Worm (Caenorhabditis elegans) whole organism, L1 larva: ENCODE results near the gene cyp-33A1.

Experiments used
- C04F5.9 ChIP-seq: sonication (generic microtip); optimal IDR thresholded peaks from 2 replicates; lab custom pipeline; 2016; ENCODE audit warnings: missing genetic modification characterization, missing compliant biosample characterization
- C16A3.4 ChIP-seq: fragments of 150-350 bp; optimal IDR thresholded peaks from 2 replicates; lab custom pipeline; 2014; ENCODE audit warnings: missing biosample characterization, missing genetic modification characterization
- C34B4.2 ChIP-seq: sonication (generic microtip); optimal IDR thresholded peaks from 2 replicates; lab custom pipeline; 2017; ENCODE audit warnings: mild to moderate bottlenecking, missing genetic modification characterization, missing compliant biosample characterization
- Y116A8C.19 ChIP-seq: sonication (generic microtip); optimal IDR thresholded peaks from 2 replicates; lab custom pipeline; 2016; ENCODE audit warnings: missing compliant biosample characterization, missing genetic modification characterization, borderline replicate concordance
- alr-1 ChIP-seq: fragments of 200-800 bp; sonication (Bioruptor generic); optimal IDR thresholded peaks from 2 replicates; lab custom pipeline; 2018; ENCODE audit warnings: borderline replicate concordance, mild to moderate bottlenecking, missing genetic modification characterization, missing compliant biosample characterization
- aly-2 ChIP-seq: fragments of 150-350 bp; optimal IDR thresholded peaks from 2 replicates; lab custom pipeline; 2014; ENCODE audit warnings: missing biosample characterization, missing genetic modification characterization
- ama-1 ChIP-seq: fragments of 150-350 bp; optimal IDR thresholded peaks from 2 replicates; lab custom pipeline; 2014
- ceh-63 ChIP-seq: fragments of 200-800 bp; sonication (Bioruptor generic); optimal IDR thresholded peaks from 2 replicates; lab custom pipeline; 2018; ENCODE audit warnings: mild to moderate bottlenecking, missing genetic modification characterization, missing compliant biosample characterization
- ceh-8 ChIP-seq: fragments of 200-800 bp; sonication (Bioruptor generic); optimal IDR thresholded peaks from 2 replicates; lab custom pipeline; 2018; ENCODE audit warnings: mild to moderate bottlenecking, missing genetic modification characterization, moderate library complexity, missing compliant biosample characterization
- ceh-82 ChIP-seq, 3 experiments: fragments of 150-350 bp in 1 of 3; sonication (generic microtip) in 2 of 3; optimal IDR thresholded peaks; 2 replicates each; lab custom pipeline; 2014 to 2017; ENCODE audit warnings: missing biosample characterization in 3 of 3, missing genetic modification characterization in 3 of 3
- ceh-88 ChIP-seq: fragments of 200-800 bp; sonication (Bioruptor generic); IDR thresholded peaks from 2 replicates; pipeline ENCODE4 v1.3.6; 2022; ENCODE audit warnings: missing genetic modification characterization, missing compliant biosample characterization
- efl-1 ChIP-seq, 4 experiments: fragments of 150-350 bp; optimal IDR thresholded peaks in 3 of 4; peaks in 1 of 4; 1 replicate in 1 of 4; 2 replicates in 3 of 4; lab custom pipeline; 2014; ENCODE audit warnings: missing biosample characterization in 2 of 4, missing genetic modification characterization in 2 of 4, missing genetic modification reagents in 2 of 4
- efl-3 ChIP-seq: fragments of 200-800 bp; sonication (Bioruptor generic); optimal IDR thresholded peaks from 2 replicates; lab custom pipeline; 2018; ENCODE audit warnings: mild to moderate bottlenecking, missing genetic modification characterization, missing compliant biosample characterization
- egl-13 ChIP-seq: sonication (generic microtip); optimal IDR thresholded peaks from 2 replicates; lab custom pipeline; 2016; ENCODE audit warnings: missing genotype, missing genetic modification reagents, missing genetic modification characterization, missing compliant biosample characterization
- egl-27 ChIP-seq, 2 experiments: fragments of 150-350 bp in 1 of 2; sonication (generic microtip); optimal IDR thresholded peaks; 3 replicates each; lab custom pipeline; 2017 to 2018; ENCODE audit warnings: missing biosample characterization in 2 of 2, missing genetic modification characterization in 2 of 2, missing genetic modification reagents in 2 of 2
- elt-3 ChIP-seq, 6 experiments: fragments of 150-350 bp in 1 of 6; sonication (generic microtip); optimal IDR thresholded peaks; 2 replicates each; lab custom pipeline; 2017 to 2018; ENCODE audit warnings: missing biosample characterization in 6 of 6, missing genetic modification characterization in 6 of 6, inconsistent platforms in 1 of 6
- ets-5 ChIP-seq: fragments of 200-800 bp; sonication (Bioruptor generic); IDR thresholded peaks from 2 replicates; pipeline ENCODE4 v1.3.6; 2022; ENCODE audit warnings: missing genetic modification characterization, missing compliant biosample characterization
- fkh-4 ChIP-seq: sonication (generic microtip); optimal IDR thresholded peaks from 2 replicates; lab custom pipeline; 2016; ENCODE audit warnings: missing compliant biosample characterization, missing genetic modification characterization, borderline replicate concordance
- hlh-4 ChIP-seq: sonication (generic microtip); optimal IDR thresholded peaks from 2 replicates; lab custom pipeline; 2016; ENCODE audit warnings: mild to moderate bottlenecking, missing genetic modification characterization, missing compliant biosample characterization
- hpl-2 ChIP-seq: fragments of 150-350 bp; optimal IDR thresholded peaks from 2 replicates; lab custom pipeline; 2014; ENCODE audit warnings: missing biosample characterization, missing genetic modification reagents, missing genetic modification characterization
- irx-1 ChIP-seq: sonication (generic microtip); optimal IDR thresholded peaks from 2 replicates; lab custom pipeline; 2016; ENCODE audit warnings: missing genetic modification characterization, missing compliant biosample characterization
- isw-1 ChIP-seq: fragments of 200-800 bp; sonication (Bioruptor generic); IDR thresholded peaks from 2 replicates; pipeline ENCODE4 v1.3.6; 2022; ENCODE audit warnings: missing genetic modification characterization, missing compliant biosample characterization
- lin-14 ChIP-seq: fragments of 200-800 bp; sonication (Bioruptor generic); optimal IDR thresholded peaks from 2 replicates; lab custom pipeline; 2018; ENCODE audit warnings: mild to moderate bottlenecking, missing genetic modification characterization, moderate library complexity, missing compliant biosample characterization
- lin-15B ChIP-seq: fragments of 150-350 bp; sonication (generic microtip); optimal IDR thresholded peaks from 3 replicates; lab custom pipeline; 2014; ENCODE audit warnings: missing biosample characterization, missing genetic modification characterization
- lin-35 ChIP-seq, 2 experiments: fragments of 150-350 bp; optimal IDR thresholded peaks; 2 replicates each; lab custom pipeline; 2014; ENCODE audit warnings: missing biosample characterization in 2 of 2, missing genetic modification characterization in 2 of 2, missing genetic modification reagents in 2 of 2
- lin-39 ChIP-seq: fragments of 150-350 bp; optimal IDR thresholded peaks from 2 replicates; lab custom pipeline; 2014; ENCODE audit warnings: missing biosample characterization, missing genetic modification reagents, missing genetic modification characterization
- lir-3 ChIP-seq: sonication (generic microtip); optimal IDR thresholded peaks from 2 replicates; lab custom pipeline; 2016; ENCODE audit warnings: mild to moderate bottlenecking, missing genetic modification characterization, moderate library complexity, missing compliant biosample characterization; ENCODE audit not compliant: poor library complexity
- lsy-2 ChIP-seq, 2 experiments: fragments of 150-350 bp; optimal IDR thresholded peaks; 2 replicates each; lab custom pipeline; 2014; ENCODE audit warnings: missing biosample characterization in 2 of 2, missing genetic modification characterization in 2 of 2
- mab-9 ChIP-seq: fragments of 200-800 bp; sonication (Bioruptor generic); IDR thresholded peaks from 2 replicates; pipeline ENCODE4 v1.3.6; 2022; ENCODE audit warnings: missing genetic modification reagents, missing genetic modification characterization, missing compliant biosample characterization
- mdl-1 ChIP-seq, 2 experiments: fragments of 150-350 bp; optimal IDR thresholded peaks; 2 replicates each; lab custom pipeline; 2014 to 2017; ENCODE audit warnings: missing biosample characterization in 2 of 2, missing genetic modification characterization in 2 of 2, inconsistent platforms in 1 of 2
- nhr-11 ChIP-seq: fragments of 150-350 bp; optimal IDR thresholded peaks from 2 replicates; lab custom pipeline; 2014; ENCODE audit warnings: missing biosample characterization, missing genetic modification characterization
- nhr-12 ChIP-seq: sonication (generic microtip); optimal IDR thresholded peaks from 2 replicates; lab custom pipeline; 2017; ENCODE audit warnings: missing biosample characterization, missing genetic modification characterization
- nhr-19 ChIP-seq: fragments of 200-800 bp; sonication (Bioruptor generic); conservative IDR thresholded peaks from 2 replicates; pipeline ENCODE4 v1.3.6; 2022; ENCODE audit warnings: missing genetic modification characterization, missing compliant biosample characterization
- nhr-20 ChIP-seq: sonication (generic microtip); optimal IDR thresholded peaks from 2 replicates; lab custom pipeline; 2016; ENCODE audit warnings: mild to moderate bottlenecking, missing genetic modification characterization, missing compliant biosample characterization
- nhr-47 ChIP-seq: sonication (generic microtip); optimal IDR thresholded peaks from 2 replicates; lab custom pipeline; 2016; ENCODE audit warnings: mild to moderate bottlenecking, missing genetic modification characterization, moderate library complexity, missing compliant biosample characterization
- nhr-77 ChIP-seq: fragments of 150-350 bp; optimal IDR thresholded peaks from 2 replicates; lab custom pipeline; 2014; ENCODE audit warnings: missing biosample characterization, missing genetic modification characterization
- nhr-84 ChIP-seq: sonication (generic microtip); optimal IDR thresholded peaks from 2 replicates; lab custom pipeline; 2017; ENCODE audit warnings: missing biosample characterization, missing genetic modification characterization
- nhr-85 ChIP-seq: sonication (generic microtip); peaks from one replicate; lab custom pipeline; 2016; ENCODE audit warnings: missing genetic modification characterization, inconsistent platforms, missing compliant biosample characterization
- pag-3 ChIP-seq: sonication (generic microtip); optimal IDR thresholded peaks from 2 replicates; lab custom pipeline; 2017; ENCODE audit warnings: missing genetic modification characterization, mild to moderate bottlenecking, missing compliant biosample characterization, antibody characterized with exemption, borderline replicate concordance; ENCODE audit not compliant: insufficient read depth
- pax-3 ChIP-seq: fragments of 200-800 bp; sonication (Bioruptor generic); optimal IDR thresholded peaks from 2 replicates; lab custom pipeline; 2018; ENCODE audit warnings: mild to moderate bottlenecking, missing genetic modification characterization, moderate library complexity, missing compliant biosample characterization
- skn-1 ChIP-seq: fragments of 150-350 bp; optimal IDR thresholded peaks from 2 replicates; lab custom pipeline; 2014; ENCODE audit warnings: missing biosample characterization, missing genetic modification characterization
- snpc-4 ChIP-seq: fragments of 150-350 bp; optimal IDR thresholded peaks from 2 replicates; lab custom pipeline; 2014; ENCODE audit warnings: missing biosample characterization, missing genetic modification characterization
- snu-23 ChIP-seq: sonication (generic microtip); optimal IDR thresholded peaks from 2 replicates; lab custom pipeline; 2016; ENCODE audit warnings: missing genetic modification characterization, missing compliant biosample characterization
- sox-4 ChIP-seq: sonication (generic microtip); optimal IDR thresholded peaks from 2 replicates; lab custom pipeline; 2016; ENCODE audit warnings: missing genetic modification characterization, missing compliant biosample characterization
- sptf-1 ChIP-seq: fragments of 150-350 bp; optimal IDR thresholded peaks from 2 replicates; lab custom pipeline; 2014; ENCODE audit warnings: missing biosample characterization, missing genetic modification characterization
- sup-37 ChIP-seq: fragments of 200-800 bp; sonication (Bioruptor generic); optimal IDR thresholded peaks from 2 replicates; lab custom pipeline; 2018; ENCODE audit warnings: mild to moderate bottlenecking, missing genetic modification characterization, missing compliant biosample characterization
- tbx-2 ChIP-seq: sonication (generic microtip); optimal IDR thresholded peaks from 2 replicates; lab custom pipeline; 2016; ENCODE audit warnings: missing genetic modification characterization, missing compliant biosample characterization
- tlp-1 ChIP-seq: fragments of 150-350 bp; optimal IDR thresholded peaks from 2 replicates; lab custom pipeline; 2014; ENCODE audit warnings: missing biosample characterization, missing genetic modification characterization
- unc-98 ChIP-seq: fragments of 200-800 bp; sonication (Bioruptor generic); IDR thresholded peaks from 2 replicates; pipeline ENCODE4 v1.3.6; 2022; ENCODE audit warnings: missing genetic modification characterization, missing compliant biosample characterization
- zag-1 ChIP-seq: fragments of 150-350 bp; optimal IDR thresholded peaks from 2 replicates; lab custom pipeline; 2014; ENCODE audit warnings: missing biosample characterization, missing genetic modification characterization
- zip-4 ChIP-seq: fragments of 200-800 bp; sonication (Bioruptor generic); optimal IDR thresholded peaks from 2 replicates; lab custom pipeline; 2018; ENCODE audit warnings: mild to moderate bottlenecking, missing genetic modification characterization, moderate library complexity, missing compliant biosample characterization

cyp-33A1 gene

DNA sequence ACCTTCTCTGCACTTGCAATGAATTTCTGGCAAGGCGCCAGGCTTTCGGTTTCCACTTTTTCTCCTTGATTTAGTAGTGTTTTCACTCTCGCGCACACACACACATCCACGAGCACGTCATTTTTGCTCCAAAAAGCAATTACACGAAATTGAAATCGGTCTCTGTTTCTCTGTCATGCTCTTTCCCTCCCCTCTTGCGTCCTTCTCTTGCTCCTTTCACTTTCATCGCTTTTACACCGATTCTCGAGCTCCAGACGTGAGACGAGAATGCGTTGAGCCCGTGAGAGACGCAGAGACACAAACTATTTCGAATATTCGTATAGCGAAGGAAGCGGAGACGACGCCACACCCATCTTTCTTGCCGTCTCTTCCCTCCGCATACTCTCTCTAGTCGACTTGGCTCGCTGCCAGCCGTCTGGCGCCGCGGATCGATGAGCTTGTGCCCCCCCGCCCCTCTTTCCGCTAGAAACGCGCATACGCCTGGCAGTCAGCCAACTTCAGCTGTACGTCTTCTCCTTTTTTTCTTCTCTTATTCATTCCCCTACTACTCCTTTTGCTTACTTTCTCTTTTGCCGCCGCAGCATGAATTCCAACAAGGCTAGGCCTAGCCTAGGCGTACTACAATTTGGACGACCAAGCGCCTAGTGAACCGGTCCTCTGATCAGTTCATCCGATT is 46.9 kb upstream of the cyp-33A1 start:
- peak; percentile 96 for TF ChIP-seq egl-13
- peak; percentile 29 to 81 (median 41) for TF ChIP-seq ceh-82 (tag; optimal IDR thresholded peaks at IDR 0.05; lab: Kevin White, UChicago)
- no peak for TF ChIP-seq aly-2 (tag; lab: Kevin White, UChicago)
- TF ChIP-seq nhr-85: no peak
- no peak for TF ChIP-seq C34B4.2 (tag; lab: Kevin White, UChicago)
- TF ChIP-seq mdl-1 (tag; optimal IDR thresholded peaks at IDR 0.05; lab: Kevin White, UChicago): no peak
- no peak for TF ChIP-seq alr-1 (tag; lab: Kevin White, UChicago)
- TF ChIP-seq lin-39: peak; percentile 24
- TF ChIP-seq nhr-12: no peak
- peak; percentile 94 for TF ChIP-seq nhr-47 (tag; lab: Kevin White, UChicago)
- no peak for TF ChIP-seq pag-3 (tag; lab: Kevin White, UChicago)
- TF ChIP-seq elt-3 (tag; optimal IDR thresholded peaks at IDR 0.05; lab: Kevin White, UChicago): peak in 1 of 6 experiments; percentile 41
- TF ChIP-seq irx-1 (tag; lab: Kevin White, UChicago): peak; percentile 74
- TF ChIP-seq zag-1 (tag; lab: Kevin White, UChicago): peak; percentile 56
- TF ChIP-seq hpl-2: no peak
- no peak for TF ChIP-seq nhr-84 (tag; lab: Kevin White, UChicago)
- TF ChIP-seq tlp-1 (tag; lab: Kevin White, UChicago): no peak
- TF ChIP-seq C04F5.9 (tag; lab: Kevin White, UChicago): no peak
- TF ChIP-seq ama-1 (lab: Kevin White, UChicago): no peak
- peak; percentile 52 for TF ChIP-seq zip-4 (GFP tag; lab: Kevin White, UChicago)
- TF ChIP-seq ceh-88 (GFP tag; lab: Robert Waterston, UW): peak; percentile 81
- peak; percentile 72 for TF ChIP-seq isw-1 (GFP tag; lab: Robert Waterston, UW)
- TF ChIP-seq sptf-1 (tag; lab: Kevin White, UChicago): no peak
- peak; percentile 74 for TF ChIP-seq ceh-8 (GFP tag; lab: Kevin White, UChicago)
- TF ChIP-seq lin-15B (tag; lab: Kevin White, UChicago): no peak
- peak; percentile 3 for TF ChIP-seq fkh-4 (tag; lab: Kevin White, UChicago)
- peak; percentile 80 for TF ChIP-seq pax-3 (tag; lab: Kevin White, UChicago)
- peak; percentile 49; the same call in 1 of the 2 replicates for TF ChIP-seq unc-98 (GFP tag; lab: Robert Waterston, UW)
- peak; percentile 19 for TF ChIP-seq hlh-4
- no peak for TF ChIP-seq sup-37
- TF ChIP-seq tbx-2 (tag; lab: Kevin White, UChicago): peak; percentile 93
- peak; percentile 16 for TF ChIP-seq snpc-4 (tag; lab: Kevin White, UChicago)
- TF ChIP-seq efl-3 (GFP tag; lab: Kevin White, UChicago): no peak
- peak; percentile 85 for TF ChIP-seq nhr-77 (tag; lab: Kevin White, UChicago)
- no peak for TF ChIP-seq mab-9 (GFP tag; lab: Robert Waterston, UW)
- peak; percentile 72 to 75 for TF ChIP-seq efl-1 (optimal IDR thresholded peaks at IDR 0.05; lab: Kevin White, UChicago)
- peak; percentile 32 to 95 for TF ChIP-seq efl-1 (GFP tag; optimal IDR thresholded peaks at IDR 0.05 in 1 of 2; lab: Kevin White, UChicago)
- TF ChIP-seq lsy-2 (tag; optimal IDR thresholded peaks at IDR 0.05; lab: Kevin White, UChicago): peak; percentile 64 to 78
- no peak for TF ChIP-seq ceh-63 (GFP tag; lab: Kevin White, UChicago)
- TF ChIP-seq sox-4: peak; percentile 75
- no peak for TF ChIP-seq lir-3 (tag; lab: Kevin White, UChicago)
- peak; percentile 98 for TF ChIP-seq lin-14 (GFP tag; lab: Kevin White, UChicago)
- TF ChIP-seq C16A3.4: peak; percentile 26
- no peak for TF ChIP-seq Y116A8C.19 (tag; lab: Kevin White, UChicago)
- no peak for TF ChIP-seq ets-5 (GFP tag; lab: Robert Waterston, UW)
- peak; percentile 71 for TF ChIP-seq nhr-19 (GFP tag; lab: Robert Waterston, UW)
- peak; percentile 75 for TF ChIP-seq nhr-20 (tag; lab: Kevin White, UChicago)
- TF ChIP-seq nhr-11: peak; percentile 71
- peak in 1 of 2 experiments; percentile 67 for TF ChIP-seq lin-35 (GFP tag; optimal IDR thresholded peaks at IDR 0.05; lab: Kevin White, UChicago)
- TF ChIP-seq snu-23 (GFP tag; lab: Kevin White, UChicago): peak; percentile 80
- peak in 1 of 2 experiments; percentile 89 for TF ChIP-seq egl-27 (tag; optimal IDR thresholded peaks at IDR 0.05; lab: Kevin White, UChicago)
- TF ChIP-seq skn-1 (tag; lab: Kevin White, UChicago): peak; percentile 40
